Worm (Caenorhabditis elegans): ENCODE results near the gene crm-1.

DNA sequence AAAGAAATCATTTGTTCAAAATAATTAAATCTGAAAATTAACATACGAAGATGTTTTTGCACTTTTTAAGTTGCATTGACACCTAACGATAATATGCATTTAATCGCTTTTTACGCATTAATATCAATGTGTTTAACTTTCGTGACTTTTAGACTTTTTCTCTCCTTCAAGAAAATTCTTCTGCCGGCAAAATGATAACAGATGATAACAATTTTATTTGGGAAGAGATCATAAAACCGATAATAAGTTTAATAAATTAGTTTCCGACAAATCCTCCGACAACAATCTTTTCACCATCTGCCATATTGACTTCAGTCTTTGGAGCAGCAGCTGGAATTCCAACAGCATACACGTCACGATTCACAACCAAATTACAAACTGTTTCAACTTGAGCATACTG lies 51.8 kb downstream of the crm-1 start:
- TF ChIP-seq dve-1 (tag; optimal IDR thresholded peaks at IDR 0.05), result no peak
- TF ChIP-seq pha-2 (tag; optimal IDR thresholded peaks at IDR 0.05), result no peak
- no peak for TF ChIP-seq ceh-2 (tag; optimal IDR thresholded peaks at IDR 0.05)
- TF ChIP-seq ama-1 (optimal IDR thresholded peaks at IDR 0.05), result no peak

Measured in whole organism, late embryonic.